Worm (Caenorhabditis elegans) whole organism, L4/young adult: ENCODE results near the gene pyp-1.

Experiments
- dao-5 ChIP-seq: sonication (generic microtip); optimal IDR thresholded peaks from 2 replicates; lab custom pipeline; 2016; ENCODE audit warnings: missing genotype, missing genetic modification characterization, moderate library complexity, missing compliant biosample characterization
- him-1 ChIP-seq: sonication (generic microtip); optimal IDR thresholded peaks from 2 replicates; lab custom pipeline; 2016; ENCODE audit warnings: missing genotype, missing genetic modification reagents, missing genetic modification characterization, missing compliant biosample characterization

ce11 chrIV:9953333-9953732, 45.4 kb downstream of the pyp-1 start, which contains the start of gene gon-1:
- TF ChIP-seq him-1 (tag; lab: Kevin White, UChicago) (no peak), dao-5 (tag; lab: Kevin White, UChicago) (no peak)
